Fruit fly (Drosophila melanogaster) Kc167 (cell line): Measurements from ENCODE around the gene alien.

Experiments used
- Sin3A ChIP-seq: fragments of >200 bp; optimal IDR thresholded peaks from 2 replicates; lab custom pipeline; 2018; ENCODE audit warnings: missing external identifiers
- h ChIP-seq: fragments of >200 bp; optimal IDR thresholded peaks from 3 replicates; lab custom pipeline; 2018; ENCODE audit warnings: missing external identifiers
- insv ChIP-seq: fragments of >200 bp; optimal IDR thresholded peaks from 3 replicates; lab custom pipeline; 2018; ENCODE audit warnings: missing external identifiers
- ttk ChIP-seq: sonication (Bioruptor generic); optimal IDR thresholded peaks from 2 replicates; lab custom pipeline; 2017; ENCODE audit warnings: missing external identifiers

dm6 chr2L:8958046-8958497, 39.1 kb downstream of the alien start:
- TF ChIP-seq ttk (lab: Kevin White, UChicago) (no peak), insv (lab: Kevin White, UChicago) (no peak), Sin3A (lab: Kevin White, UChicago) (no peak), h (lab: Kevin White, UChicago) (no peak)
